Worm (Caenorhabditis elegans): ENCODE data around the gene rsp-8.

rsp-8 gene

DNA sequence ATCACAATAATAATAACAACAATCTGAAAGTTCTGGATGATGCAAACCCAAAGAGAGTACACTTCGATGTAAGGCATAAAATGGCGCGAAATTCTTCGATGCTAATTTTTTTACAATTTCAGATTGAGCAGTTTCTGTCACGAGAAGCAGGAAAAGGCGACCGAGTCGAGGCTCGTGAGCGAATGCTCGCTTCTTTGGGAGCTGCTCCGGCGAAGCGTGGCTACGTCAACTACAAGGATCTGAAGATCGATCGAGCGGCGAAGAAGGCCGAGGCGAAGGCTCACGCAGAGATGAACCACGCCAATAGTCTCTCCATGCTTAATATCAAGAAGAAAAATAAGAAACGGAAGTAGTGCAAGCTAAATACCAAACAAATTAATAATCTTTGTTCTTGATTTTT is 2.1 kb upstream of the rsp-8 start:
- TF ChIP-seq fkh-8 (tag; optimal IDR thresholded peaks at IDR 0.05): no peak
- no peak for TF ChIP-seq lsy-2 (tag; optimal IDR thresholded peaks at IDR 0.05)
- TF ChIP-seq grh-1 (GFP tag; IDR thresholded peaks at IDR 0.05): no peak
- no peak for TF ChIP-seq tlp-1 (tag; optimal IDR thresholded peaks at IDR 0.05)
- TF ChIP-seq isw-1 (GFP tag; IDR thresholded peaks at IDR 0.05): no peak

ce11 chrIII:11824580-11824979 is 1.6 kb upstream of the rsp-8 start:
- no peak for TF ChIP-seq nhr-84 (tag; optimal IDR thresholded peaks at IDR 0.05)
- no peak for TF ChIP-seq tbx-2 (tag; optimal IDR thresholded peaks at IDR 0.05)

ce11 chrIII:11825654-11826053 is 564 bp upstream of the rsp-8 start:
- TF ChIP-seq unc-130 (tag; optimal IDR thresholded peaks at IDR 0.05) (peak; percentile 84), nhr-85 (tag) (no peak), blmp-1 (tag; optimal IDR thresholded peaks at IDR 0.05) (peak; percentile 65), nhr-20 (tag; optimal IDR thresholded peaks at IDR 0.05) (peak; percentile 30), swsn-7 (tag; optimal IDR thresholded peaks at IDR 0.05) (peak; percentile 38), sptf-1 (tag; optimal IDR thresholded peaks at IDR 0.05) (no peak), tlp-1 (tag; optimal IDR thresholded peaks at IDR 0.05) (no peak), nhr-90 (tag; optimal IDR thresholded peaks at IDR 0.05; ENCODE audit: poor library complexity) (peak; percentile 16), nhr-19 (GFP tag; conservative IDR thresholded peaks at IDR 0.05) (no peak), sox-4 (tag; optimal IDR thresholded peaks at IDR 0.05) (no peak), zip-4 (GFP tag; optimal IDR thresholded peaks at IDR 0.05) (no peak), unc-30 (tag; optimal IDR thresholded peaks at IDR 0.05) (no peak), nhr-84 (tag; optimal IDR thresholded peaks at IDR 0.05) (no peak), nhr-28 (tag; optimal IDR thresholded peaks at IDR 0.05) (no peak), hlh-17 (GFP tag; optimal IDR thresholded peaks at IDR 0.05; ENCODE audit: borderline replicate concordance) (no peak), snpc-4 (tag; optimal IDR thresholded peaks at IDR 0.05) (peak; percentile 42), Y116A8C.19 (tag; optimal IDR thresholded peaks at IDR 0.05; ENCODE audit: borderline replicate concordance) (no peak), zag-1 (tag; optimal IDR thresholded peaks at IDR 0.05) (no peak), efl-3 (GFP tag; optimal IDR thresholded peaks at IDR 0.05) (no peak), ceh-63 (GFP tag; optimal IDR thresholded peaks at IDR 0.05) (no peak), mab-9 (GFP tag; IDR thresholded peaks at IDR 0.05) (no peak), lin-15B (tag; optimal IDR thresholded peaks at IDR 0.05) (peak; percentile 76), ceh-8 (GFP tag; optimal IDR thresholded peaks at IDR 0.05) (no peak), nhr-12 (tag; optimal IDR thresholded peaks at IDR 0.05) (no peak), lir-3 (tag; optimal IDR thresholded peaks at IDR 0.05; ENCODE audit: poor library complexity) (no peak), ets-5 (GFP tag; IDR thresholded peaks at IDR 0.05) (no peak), rnt-1 (tag; optimal IDR thresholded peaks at IDR 0.05) (peak; percentile 52), nhr-71 (tag; optimal IDR thresholded peaks at IDR 0.05) (peak; percentile 58), vab-15 (tag; optimal IDR thresholded peaks at IDR 0.05) (peak; percentile 72), C16A3.4 (tag; optimal IDR thresholded peaks at IDR 0.05) (peak; percentile 82), egl-13 (tag; optimal IDR thresholded peaks at IDR 0.05) (no peak), elt-3 (tag; optimal IDR thresholded peaks at IDR 0.05) (peak in 1 of 6 experiments; percentile 24), nhr-11 (tag; optimal IDR thresholded peaks at IDR 0.05) (no peak), isw-1 (GFP tag; IDR thresholded peaks at IDR 0.05) (peak; percentile 41; the same call in 1 of the 2 replicates), C04F5.9 (tag; optimal IDR thresholded peaks at IDR 0.05) (no peak), ceh-88 (GFP tag; IDR thresholded peaks at IDR 0.05) (no peak; the same call in 1 of the 2 replicates), ceh-82 (tag; optimal IDR thresholded peaks at IDR 0.05) (peak; percentile 27 to 85 (median 32)), lin-39 (tag; optimal IDR thresholded peaks at IDR 0.05) (no peak), jun-1 (tag; optimal IDR thresholded peaks at IDR 0.05) (no peak), fos-1 (tag; optimal IDR thresholded peaks at IDR 0.05) (peak; percentile 34), unc-98 (GFP tag; IDR thresholded peaks at IDR 0.05) (no peak; the same call in 1 of the 2 replicates), dpl-1 (GFP tag; optimal IDR thresholded peaks at IDR 0.05) (peak; percentile 33 to 76 (median 58)), pag-3 (tag; optimal IDR thresholded peaks at IDR 0.05; ENCODE audit: borderline replicate concordance, insufficient read depth) (no peak), snu-23 (GFP tag; optimal IDR thresholded peaks at IDR 0.05) (peak; percentile 58), ama-1 (optimal IDR thresholded peaks at IDR 0.05) (no peak)
